Worm (Caenorhabditis elegans) whole organism, late embryonic: Measurements from ENCODE around the gene pgm-3.

Source experiments
- K09A11.1 ChIP-seq: sonication (generic microtip); optimal IDR thresholded peaks from 2 replicates; lab custom pipeline; 2017; ENCODE audit warnings: antibody characterized with exemption, mild to moderate bottlenecking, missing genetic modification characterization, missing compliant biosample characterization; ENCODE audit not compliant: insufficient read depth
- Y22D7AL.16 ChIP-seq: sonication (generic microtip); optimal IDR thresholded peaks from 2 replicates; lab custom pipeline; 2016; ENCODE audit warnings: missing genetic modification characterization, missing compliant biosample characterization
- ahr-1 ChIP-seq: sonication (generic microtip); optimal IDR thresholded peaks from 2 replicates; lab custom pipeline; 2016; ENCODE audit warnings: missing genetic modification characterization, missing compliant biosample characterization
- ama-1 ChIP-seq: fragments of 150-350 bp; optimal IDR thresholded peaks from 2 replicates; lab custom pipeline; 2014
- ceh-14 ChIP-seq: sonication (generic microtip); optimal IDR thresholded peaks from 2 replicates; lab custom pipeline; 2016; ENCODE audit warnings: missing genotype, missing genetic modification characterization, missing compliant biosample characterization
- ceh-18 ChIP-seq: sonication (generic microtip); optimal IDR thresholded peaks from 2 replicates; lab custom pipeline; 2016; ENCODE audit warnings: missing genetic modification characterization, missing compliant biosample characterization
- ceh-22 ChIP-seq: sonication (generic microtip); optimal IDR thresholded peaks from 2 replicates; lab custom pipeline; 2017; ENCODE audit warnings: missing biosample characterization, missing genetic modification characterization
- ceh-31 ChIP-seq: sonication (generic microtip); optimal IDR thresholded peaks from 2 replicates; lab custom pipeline; 2016; ENCODE audit warnings: missing genetic modification characterization, missing compliant biosample characterization
- ceh-45 ChIP-seq: fragments of 200-800 bp; sonication (Bioruptor generic); IDR thresholded peaks from 2 replicates; pipeline ENCODE4 v1.3.6; 2022; ENCODE audit warnings: missing genetic modification reagents, missing genetic modification characterization, missing compliant biosample characterization
- ceh-9 ChIP-seq: sonication (generic microtip); optimal IDR thresholded peaks from 2 replicates; lab custom pipeline; 2016; ENCODE audit warnings: mild to moderate bottlenecking, missing genetic modification characterization, inconsistent platforms, missing compliant biosample characterization
- ets-4 ChIP-seq: sonication (generic microtip); optimal IDR thresholded peaks from 2 replicates; lab custom pipeline; 2016; ENCODE audit warnings: missing genetic modification characterization, missing compliant biosample characterization
- fkh-10 ChIP-seq: fragments of 150-350 bp; optimal IDR thresholded peaks from 2 replicates; lab custom pipeline; 2014; ENCODE audit warnings: missing biosample characterization, missing genetic modification reagents, missing genetic modification characterization
- fkh-6 ChIP-seq: sonication (generic microtip); optimal IDR thresholded peaks from 2 replicates; lab custom pipeline; 2016; ENCODE audit warnings: missing genetic modification characterization, missing compliant biosample characterization
- hlh-30 ChIP-seq: sonication (generic microtip); optimal IDR thresholded peaks from 2 replicates; lab custom pipeline; 2017; ENCODE audit warnings: antibody characterized with exemption, missing genetic modification characterization, missing compliant biosample characterization; ENCODE audit not compliant: insufficient read depth
- hlh-6 ChIP-seq: sonication (generic microtip); optimal IDR thresholded peaks from 2 replicates; lab custom pipeline; 2016; ENCODE audit warnings: missing genotype, missing genetic modification characterization, missing compliant biosample characterization
- lin-11 ChIP-seq: fragments of 200-800 bp; sonication (Bioruptor generic); optimal IDR thresholded peaks from 2 replicates; lab custom pipeline; 2018; ENCODE audit warnings: mild to moderate bottlenecking, missing genetic modification characterization, missing compliant biosample characterization
- madf-2 ChIP-seq: sonication (generic microtip); optimal IDR thresholded peaks from 2 replicates; lab custom pipeline; 2017; ENCODE audit warnings: missing genetic modification characterization, missing compliant biosample characterization
- nfya-1 ChIP-seq: sonication (generic microtip); optimal IDR thresholded peaks from 2 replicates; lab custom pipeline; 2017; ENCODE audit warnings: missing genetic modification characterization, mild to moderate bottlenecking, missing compliant biosample characterization, antibody characterized with exemption, moderate library complexity
- nhr-11 ChIP-seq: fragments of 150-350 bp; optimal IDR thresholded peaks from 2 replicates; lab custom pipeline; 2014; ENCODE audit warnings: missing biosample characterization, missing genetic modification characterization
- odd-2 ChIP-seq: sonication (generic microtip); optimal IDR thresholded peaks from 2 replicates; lab custom pipeline; 2017; ENCODE audit warnings: antibody characterized with exemption, mild to moderate bottlenecking, missing genetic modification characterization, missing compliant biosample characterization
- pag-3 ChIP-seq: sonication (generic microtip); optimal IDR thresholded peaks from 2 replicates; lab custom pipeline; 2016; ENCODE audit warnings: missing compliant biosample characterization, missing genetic modification characterization, borderline replicate concordance
- pat-9 ChIP-seq: fragments of 200-800 bp; sonication (Bioruptor generic); optimal IDR thresholded peaks from 2 replicates; lab custom pipeline; 2018; ENCODE audit warnings: mild to moderate bottlenecking, missing genetic modification characterization, moderate library complexity, missing compliant biosample characterization
- pha-2 ChIP-seq: sonication (generic microtip); optimal IDR thresholded peaks from 2 replicates; lab custom pipeline; 2017; ENCODE audit warnings: mild to moderate bottlenecking, missing genetic modification characterization, missing compliant biosample characterization
- pha-4 ChIP-seq: fragments of 150-350 bp; optimal IDR thresholded peaks from 2 replicates; lab custom pipeline; 2018; ENCODE audit warnings: missing biosample characterization, missing genetic modification reagents, missing genetic modification characterization
- pqm-1 ChIP-seq: sonication (generic microtip); optimal IDR thresholded peaks from 2 replicates; lab custom pipeline; 2016; ENCODE audit warnings: missing genetic modification characterization, missing compliant biosample characterization
- sdc-2 ChIP-seq: sonication (generic microtip); optimal IDR thresholded peaks from 2 replicates; lab custom pipeline; 2016; ENCODE audit warnings: missing genotype, missing genetic modification characterization, missing compliant biosample characterization
- sox-2 ChIP-seq: fragments of 200-800 bp; sonication (Bioruptor generic); IDR thresholded peaks from 2 replicates; pipeline ENCODE4 v1.3.6; 2022; ENCODE audit warnings: missing genetic modification reagents, missing genetic modification characterization, missing compliant biosample characterization
- syd-9 ChIP-seq: sonication (generic microtip); optimal IDR thresholded peaks from 2 replicates; lab custom pipeline; 2016; ENCODE audit warnings: mild to moderate bottlenecking, missing genetic modification characterization, moderate library complexity, missing compliant biosample characterization
- ttx-3 ChIP-seq: sonication (generic microtip); optimal IDR thresholded peaks from 2 replicates; lab custom pipeline; 2016; ENCODE audit warnings: missing genetic modification reagents, missing genetic modification characterization, missing compliant biosample characterization
- unc-42 ChIP-seq: sonication (generic microtip); optimal IDR thresholded peaks from 2 replicates; lab custom pipeline; 2016; ENCODE audit warnings: missing genotype, missing genetic modification characterization, missing compliant biosample characterization
- zip-5 ChIP-seq: sonication (generic microtip); optimal IDR thresholded peaks from 2 replicates; lab custom pipeline; 2016; ENCODE audit warnings: missing genetic modification characterization, missing compliant biosample characterization

Gene pgm-3

ce11 chrIV:8739926-8740325, 14.4 kb downstream of the pgm-3 start, which contains the start of gene mrps-33:
Gene mrps-33, minus strand, starts transcription at chrIV:8740026.
- no peak for TF ChIP-seq sdc-2 (tag; lab: Kevin White, UChicago)

ce11 chrIV:8740952-8741438, 15.5 kb downstream of the pgm-3 start, which contains the start of gene F21D5.6:
Gene F21D5.6, minus strand, starts transcription at chrIV:8741388.
- TF ChIP-seq odd-2 (tag; lab: Kevin White, UChicago) = no peak
- TF ChIP-seq ceh-22 (tag; lab: Kevin White, UChicago) = no peak
- no peak for TF ChIP-seq syd-9 (tag; lab: Kevin White, UChicago)
- TF ChIP-seq ceh-45 (GFP tag; lab: Robert Waterston, UW) = no peak
- no peak for TF ChIP-seq sox-2 (GFP tag; lab: Robert Waterston, UW)
- no peak for TF ChIP-seq fkh-10 (GFP tag; lab: Kevin White, UChicago)
- no peak for TF ChIP-seq ceh-31 (tag; lab: Kevin White, UChicago)
- TF ChIP-seq hlh-30 (tag; lab: Kevin White, UChicago) = no peak
- TF ChIP-seq Y22D7AL.16 (tag; lab: Kevin White, UChicago) = no peak
- TF ChIP-seq hlh-6 (tag; lab: Kevin White, UChicago) = no peak
- TF ChIP-seq ttx-3 (tag; lab: Kevin White, UChicago) = no peak
- TF ChIP-seq pqm-1 (tag; lab: Kevin White, UChicago) = no peak
- TF ChIP-seq ama-1 (lab: Kevin White, UChicago) = no peak
- no peak for TF ChIP-seq ahr-1 (tag; lab: Kevin White, UChicago)
- TF ChIP-seq nhr-11 (tag; lab: Kevin White, UChicago) = no peak
- no peak for TF ChIP-seq fkh-6 (tag; lab: Kevin White, UChicago)
- TF ChIP-seq pag-3 = no peak
- TF ChIP-seq, all 69 proteins: peak for 0

- TF ChIP-seq ceh-9 (tag; lab: Kevin White, UChicago) (no peak), madf-2 (no peak), hlh-6 (tag; lab: Kevin White, UChicago) (no peak), ceh-18 (tag; lab: Kevin White, UChicago) (no peak), hlh-30 (tag; lab: Kevin White, UChicago) (peak; percentile 38), unc-42 (peak; percentile 6), ets-4 (tag; lab: Kevin White, UChicago) (peak; percentile 6), fkh-10 (GFP tag; lab: Kevin White, UChicago) (no peak), ceh-14 (tag; lab: Kevin White, UChicago) (no peak), zip-5 (tag; lab: Kevin White, UChicago) (no peak), lin-11 (no peak), pha-4 (no peak), pha-2 (tag; lab: Kevin White, UChicago) (no peak), pag-3 (no peak), Y22D7AL.16 (tag; lab: Kevin White, UChicago) (no peak), ahr-1 (tag; lab: Kevin White, UChicago) (no peak), K09A11.1 (no peak), nfya-1 (tag; lab: Kevin White, UChicago) (peak; percentile 46), odd-2 (tag; lab: Kevin White, UChicago) (no peak), nhr-11 (tag; lab: Kevin White, UChicago) (no peak), pat-9 (tag; lab: Kevin White, UChicago) (no peak)
Measured at ce11 chrIV:8743654-8744332, 18.3 kb downstream of the pgm-3 start, which contains the start of gene F21D5.7. Gene F21D5.7, minus strand, starts transcription at chrIV:8743704.

ce11 chrIV:8745591-8746302, 20.2 kb downstream of the pgm-3 start, which contains the start of the genes F20C5.7 and parg-1:
Gene F20C5.7, minus strand, starts transcription at chrIV:8745691.
Gene parg-1, plus strand, starts transcription at chrIV:8746252.
- TF ChIP-seq ceh-14 (tag; lab: Kevin White, UChicago) = no peak
- TF ChIP-seq, all 69 proteins: peak for 0
